Worm (Caenorhabditis elegans) whole organism, midembryonic: ENCODE results near the gene ptr-25.

Source experiments
- T22C8.4 ChIP-seq: fragments of 200-800 bp; sonication (Bioruptor generic); IDR thresholded peaks from 2 replicates; pipeline ENCODE4 v1.3.6; 2022; ENCODE audit warnings: missing genetic modification characterization, missing compliant biosample characterization
- cog-1 ChIP-seq: sonication (generic microtip); optimal IDR thresholded peaks from 2 replicates; lab custom pipeline; 2016; ENCODE audit warnings: missing genetic modification characterization, missing compliant biosample characterization
- flt-1 ChIP-seq: fragments of 200-800 bp; sonication (Bioruptor generic); IDR thresholded peaks from 2 replicates; pipeline ENCODE4 v1.3.6; 2022; ENCODE audit warnings: missing genetic modification characterization, missing compliant biosample characterization
- klf-2 ChIP-seq: fragments of 200-800 bp; sonication (Bioruptor generic); conservative IDR thresholded peaks from 2 replicates; pipeline ENCODE4 v1.3.6; 2022; ENCODE audit warnings: missing genetic modification reagents, missing genetic modification characterization, missing compliant biosample characterization
- med-1 ChIP-seq: sonication (generic microtip); optimal IDR thresholded peaks from 2 replicates; lab custom pipeline; 2017; ENCODE audit warnings: missing genetic modification characterization, mild to moderate bottlenecking, missing compliant biosample characterization, antibody characterized with exemption, missing genetic modification reagents; ENCODE audit not compliant: insufficient read depth
- ref-1 ChIP-seq: fragments of 200-800 bp; sonication (Bioruptor generic); conservative IDR thresholded peaks from 2 replicates; pipeline ENCODE4 v1.3.6; 2022; ENCODE audit warnings: missing genetic modification reagents, missing genetic modification characterization, missing compliant biosample characterization
- tab-1 ChIP-seq: fragments of 200-800 bp; sonication (Bioruptor generic); IDR thresholded peaks from 2 replicates; pipeline ENCODE4 v1.3.6; 2022; ENCODE audit warnings: missing genetic modification characterization, missing compliant biosample characterization
- ztf-23 ChIP-seq: fragments of 200-800 bp; sonication (Bioruptor generic); IDR thresholded peaks from 2 replicates; pipeline ENCODE4 v1.3.6; 2022; ENCODE audit warnings: missing genetic modification reagents, missing genetic modification characterization, missing compliant biosample characterization
- ztf-29 ChIP-seq: fragments of 200-800 bp; sonication (Bioruptor generic); IDR thresholded peaks from 2 replicates; pipeline ENCODE4 v1.3.6; 2022; ENCODE audit warnings: missing genetic modification reagents, missing genetic modification characterization, missing compliant biosample characterization

DNA sequence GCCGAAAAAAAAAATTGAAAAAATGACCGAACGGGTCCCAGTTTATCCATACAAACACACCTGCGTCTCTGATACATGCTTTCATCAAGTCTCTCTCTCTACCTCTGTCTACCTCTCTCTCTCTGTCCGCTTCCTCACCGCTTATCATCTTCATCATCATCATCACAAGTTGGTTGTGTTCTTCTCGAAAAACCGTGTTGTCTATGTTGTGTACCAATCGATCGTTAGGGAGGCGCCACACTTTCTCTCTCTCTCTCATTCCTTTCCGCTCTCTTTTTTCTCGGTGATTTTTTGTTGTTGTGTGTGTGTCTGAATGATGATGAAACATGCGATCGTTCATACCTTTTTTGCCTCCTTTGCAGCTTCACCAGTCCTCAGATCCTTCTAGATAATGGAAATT, 24.3 kb upstream of the ptr-25 start:
- TF ChIP-seq ref-1 (no peak), cog-1 (no peak), flt-1 (GFP tag; lab: Robert Waterston, UW) (no peak), ztf-29 (GFP tag; lab: Robert Waterston, UW) (no peak), klf-2 (GFP tag; lab: Robert Waterston, UW) (no peak), tab-1 (no peak), T22C8.4 (no peak), med-1 (GFP tag; lab: Kevin White, UChicago) (no peak), ztf-23 (GFP tag; lab: Robert Waterston, UW) (no peak)
